Fruit fly (Drosophila melanogaster) S2 (cell line): ENCODE data around the gene CG43293.

Experiments
- CG8478 ChIP-seq: fragments of >200 bp; optimal IDR thresholded peaks from 2 replicates; lab custom pipeline; 2018
- CTCF ChIP-seq, 2 experiments: fragments of >200 bp; optimal IDR thresholded peaks; 2 replicates each; lab custom pipeline; 2018

- TF ChIP-seq CG8478 (no peak), CTCF (optimal IDR thresholded peaks at IDR 0.05; lab: Kevin White, UChicago) (no peak)
Observed at dm6 chr3L:6233281-6233680, 48.3 kb downstream of the CG43293 start, which contains the start of gene BG642312.
